Worm (Caenorhabditis elegans): Measurements from ENCODE around the gene nmur-2.

ce11 chrII:152283-152682, 27.5 kb upstream of the nmur-2 start, which contains the start of gene T25D3.3:
- TF ChIP-seq lin-35 (GFP tag; optimal IDR thresholded peaks at IDR 0.05) (no peak), nhr-20 (tag; optimal IDR thresholded peaks at IDR 0.05) (no peak), lsy-2 (tag; optimal IDR thresholded peaks at IDR 0.05) (no peak), ama-1 (optimal IDR thresholded peaks at IDR 0.05) (no peak), lin-39 (tag; optimal IDR thresholded peaks at IDR 0.05) (no peak), tbx-2 (tag; optimal IDR thresholded peaks at IDR 0.05) (no peak), elt-3 (tag; optimal IDR thresholded peaks at IDR 0.05) (no peak), nhr-76 (tag; optimal IDR thresholded peaks at IDR 0.05) (no peak), snpc-4 (tag; optimal IDR thresholded peaks at IDR 0.05) (no peak), nhr-84 (tag; optimal IDR thresholded peaks at IDR 0.05) (no peak), mef-2 (tag; optimal IDR thresholded peaks at IDR 0.05) (no peak), nhr-77 (tag; optimal IDR thresholded peaks at IDR 0.05) (no peak)

Data from whole organism, L1 larva.